Worm (Caenorhabditis elegans): Measurements from ENCODE around the gene mrt-2.

DNA sequence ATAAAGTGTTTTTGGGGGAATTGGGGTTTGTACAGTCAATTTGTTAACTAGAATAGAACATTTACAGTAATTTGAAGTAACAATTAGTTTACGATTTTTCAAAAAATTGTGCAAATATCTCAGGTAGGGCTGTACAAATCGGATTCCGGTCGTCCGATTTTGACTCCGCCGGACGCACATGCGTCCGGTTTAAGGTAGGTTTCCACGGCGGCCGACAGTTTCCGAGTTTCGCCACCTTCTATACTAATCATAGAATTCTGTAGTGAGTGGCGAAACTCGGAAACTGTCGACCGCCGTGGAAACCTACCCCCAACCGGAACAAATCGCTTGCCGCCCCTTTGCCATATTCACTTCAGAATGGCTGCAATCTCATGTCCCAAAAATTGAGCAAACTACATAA is 42.9 kb downstream of the mrt-2 start:
- no peak for TF ChIP-seq nhr-76 (tag; optimal IDR thresholded peaks at IDR 0.05)
- TF ChIP-seq aly-2 (tag; optimal IDR thresholded peaks at IDR 0.05): no peak
- no peak for TF ChIP-seq zag-1 (tag; optimal IDR thresholded peaks at IDR 0.05)
- TF ChIP-seq ama-1 (optimal IDR thresholded peaks at IDR 0.05): no peak
- no peak for TF ChIP-seq lin-35 (GFP tag; optimal IDR thresholded peaks at IDR 0.05)
- no peak for TF ChIP-seq lsy-2 (tag; optimal IDR thresholded peaks at IDR 0.05)
- TF ChIP-seq unc-130 (tag; optimal IDR thresholded peaks at IDR 0.05): no peak
- no peak for TF ChIP-seq elt-2 (tag; optimal IDR thresholded peaks at IDR 0.05)

Data from whole organism, L1 larva.